Worm (Caenorhabditis elegans) whole organism, dauer: ENCODE measurements around the gene asah-2.

Experiments
- unc-62 ChIP-seq: sonication (generic microtip); optimal IDR thresholded peaks from 2 replicates; lab custom pipeline; 2017; ENCODE audit warnings: missing biosample characterization, missing genetic modification reagents, missing genetic modification characterization

Gene asah-2

DNA sequence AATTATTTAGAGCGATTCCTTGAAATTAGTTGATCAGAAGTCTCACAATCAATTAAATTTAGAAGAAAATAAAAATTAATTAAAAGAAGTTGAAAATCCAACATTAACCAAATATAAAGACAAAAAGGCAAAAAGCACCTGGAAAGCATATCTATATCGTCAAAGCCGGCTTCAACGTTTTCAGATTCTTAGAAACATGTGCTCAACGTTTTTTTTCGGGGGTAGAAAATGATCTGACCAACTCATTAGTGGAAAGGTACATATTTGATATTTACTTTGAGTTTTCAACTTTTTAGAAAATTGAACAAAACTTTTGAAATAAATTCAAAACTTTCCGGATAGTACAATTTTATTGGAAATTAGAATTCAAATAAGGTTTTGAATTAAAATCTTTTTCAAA is 6.6 kb upstream of the asah-2 start:
- TF ChIP-seq unc-62 (GFP tag; lab: Kevin White, UChicago): no peak

DNA sequence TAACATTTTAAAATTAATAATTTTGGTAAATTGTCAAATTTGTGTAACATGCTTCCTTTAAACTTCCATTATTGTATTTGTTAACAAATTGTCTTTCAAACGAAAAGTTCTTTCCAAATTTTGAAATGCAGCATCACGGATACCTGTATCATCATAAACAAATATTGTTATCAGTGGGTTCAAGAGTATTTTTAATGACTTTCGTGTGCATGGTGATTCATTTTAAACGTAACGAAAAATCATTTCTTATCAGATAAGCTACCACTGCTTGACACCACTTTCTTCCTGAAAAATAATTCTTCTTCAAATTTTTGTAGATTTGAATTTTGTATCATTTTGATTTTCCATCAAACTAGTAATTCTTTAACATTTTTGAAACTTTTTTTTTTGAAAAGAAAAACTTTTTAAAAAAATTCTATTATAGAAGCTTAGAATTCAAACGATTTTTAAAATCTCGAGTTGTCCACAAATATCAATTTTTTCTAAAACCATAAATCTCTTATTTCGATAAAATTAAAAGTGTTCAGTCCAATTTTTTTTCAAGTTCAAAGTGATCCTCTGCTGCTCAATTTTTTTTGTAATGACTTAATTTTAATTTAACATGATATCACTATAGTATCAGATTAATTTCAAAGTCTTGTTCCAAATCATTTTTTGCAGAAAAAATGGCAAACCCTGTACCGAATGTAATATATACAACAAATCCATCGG is 5.0 kb upstream of the asah-2 start, which contains the start of gene F27E5.9:
Gene F27E5.9 (plus strand): TSS at position 661 of the 711 bp plus-strand sequence.
- TF ChIP-seq unc-62 (GFP tag; lab: Kevin White, UChicago): no peak

DNA sequence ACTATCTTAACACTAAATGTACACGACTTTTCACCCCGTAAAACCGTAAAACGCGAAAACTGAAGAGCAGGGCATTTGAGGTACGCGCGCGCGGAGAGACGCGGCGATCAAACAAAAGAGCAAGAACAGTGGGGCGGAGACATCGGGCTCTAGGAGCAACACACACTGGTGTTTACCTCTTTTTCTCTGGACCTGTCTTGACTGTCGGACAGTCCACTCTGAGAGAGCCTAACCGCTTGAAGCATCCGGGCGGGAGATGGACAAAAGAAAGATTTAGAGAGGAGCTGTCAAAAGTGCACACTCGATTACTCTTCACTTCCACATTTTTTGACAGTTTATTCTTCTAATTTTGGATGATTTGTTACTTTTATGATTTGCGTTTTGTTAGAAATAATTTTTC is 2.6 kb upstream of the asah-2 start:
- no peak for TF ChIP-seq unc-62 (GFP tag; lab: Kevin White, UChicago)

DNA sequence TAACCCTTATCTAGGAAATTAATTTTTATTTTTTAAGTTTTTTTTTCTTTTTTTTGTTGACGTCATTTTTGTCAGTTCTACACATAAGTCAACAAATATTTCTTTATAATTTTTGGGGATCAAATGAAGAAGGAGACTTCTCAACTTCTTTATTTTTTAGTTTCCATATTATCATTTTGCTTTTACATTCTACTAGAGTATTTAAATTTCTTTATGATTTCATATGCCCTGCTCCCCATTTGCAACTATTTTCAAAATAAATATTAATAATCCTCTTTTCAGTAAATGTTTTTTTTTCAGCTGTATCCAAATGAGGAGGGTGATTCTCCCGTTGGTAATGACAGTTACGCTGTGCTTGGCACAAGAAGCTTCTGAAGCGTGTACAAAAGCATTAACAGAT is 2.0 kb upstream of the asah-2 start, which contains the start of gene phg-1:
Gene phg-1 (plus strand): TSS at position 301 of the 400 bp plus-strand sequence.
- no peak for TF ChIP-seq unc-62 (GFP tag; lab: Kevin White, UChicago)

DNA sequence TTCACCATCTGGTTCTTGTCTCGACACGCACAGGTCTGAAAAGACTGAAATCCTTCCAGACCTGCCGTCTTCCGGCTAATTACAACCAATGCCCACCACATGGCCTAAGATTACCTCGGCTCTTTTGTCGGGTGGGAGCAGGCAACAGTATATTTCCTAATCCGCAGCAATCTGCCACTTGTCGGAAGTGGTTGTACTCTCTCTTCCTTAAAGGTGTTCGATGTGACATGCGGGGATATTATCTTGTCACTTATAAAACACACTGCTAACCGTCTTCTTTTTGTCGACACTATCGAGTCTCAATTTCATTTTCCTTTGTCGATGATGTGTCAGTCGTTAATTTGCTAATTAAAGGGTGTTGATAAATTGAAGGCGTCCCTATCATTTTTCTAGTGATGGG is 4.7 kb downstream of the asah-2 start, which contains the start of gene F27E5.3:
Gene F27E5.3 (minus strand): TSS at position 101 of the 400 bp plus-strand sequence.
- TF ChIP-seq unc-62 (GFP tag; lab: Kevin White, UChicago): no peak

DNA sequence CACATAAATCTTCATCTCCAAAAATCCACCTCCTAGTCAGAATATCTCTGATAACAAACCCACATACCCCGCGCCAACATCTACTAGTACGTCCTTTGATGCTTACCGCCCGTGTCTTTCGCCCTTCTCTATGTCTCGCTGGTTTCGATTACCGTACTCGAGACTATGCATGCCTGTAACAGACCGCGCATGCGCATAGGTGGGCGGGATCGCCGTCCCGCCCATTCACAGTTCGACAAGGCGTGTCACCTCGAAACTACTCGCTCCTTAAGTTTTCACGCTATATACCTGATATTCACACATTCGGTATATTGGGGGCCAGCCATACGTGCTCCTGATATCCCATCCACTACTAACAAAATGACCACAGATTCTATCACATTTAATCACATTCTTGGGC is 7.1 kb downstream of the asah-2 start, which contains the start of gene pax-3:
Gene pax-3 (plus strand): TSS at position 83 of the 400 bp plus-strand sequence.
- TF ChIP-seq unc-62 (GFP tag; lab: Kevin White, UChicago): no peak

DNA sequence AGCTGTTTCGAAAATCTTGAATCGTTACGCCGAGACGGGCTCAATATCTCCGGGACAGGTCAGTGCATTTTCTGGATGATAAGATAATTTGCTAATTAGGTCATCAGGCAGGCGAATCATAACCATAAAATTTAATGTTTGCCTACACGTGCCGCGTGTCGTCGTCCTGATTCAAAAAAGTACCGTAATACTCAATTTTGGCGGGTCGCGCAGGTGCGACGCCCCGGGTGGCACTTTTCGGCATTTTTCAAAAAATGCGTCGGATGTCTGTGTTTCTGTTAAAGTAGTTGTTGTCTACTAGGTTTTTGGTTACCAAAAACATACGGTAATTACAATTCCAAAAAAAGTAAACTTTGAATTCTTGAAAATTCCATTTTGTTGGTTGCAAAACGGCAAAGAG is 8.1 kb downstream of the asah-2 start:
- TF ChIP-seq unc-62 (GFP tag; lab: Kevin White, UChicago): no peak

DNA sequence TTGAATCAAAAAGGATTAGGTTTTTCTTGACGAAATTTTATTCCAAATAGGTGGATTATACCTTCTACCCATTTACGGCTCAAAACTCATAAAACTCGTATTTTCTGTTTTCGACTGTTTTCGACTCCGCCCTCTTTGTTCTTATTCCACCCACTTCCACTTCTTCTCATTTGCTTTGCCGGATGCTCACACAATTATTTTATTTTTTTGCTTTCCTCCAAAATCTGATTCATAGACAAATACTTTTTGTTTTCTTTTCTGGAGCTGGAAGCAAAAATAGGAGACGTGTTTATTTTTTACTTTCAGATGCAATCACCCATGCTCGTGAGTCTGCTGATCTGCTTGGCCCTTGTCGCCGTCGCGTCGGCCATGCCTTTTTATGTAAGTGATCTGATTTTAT is 15.7 kb downstream of the asah-2 start, which contains the start of gene nlp-63:
Gene nlp-63 (plus strand): TSS at position 301 of the 400 bp plus-strand sequence.
- no peak for TF ChIP-seq unc-62 (GFP tag; lab: Kevin White, UChicago)

DNA sequence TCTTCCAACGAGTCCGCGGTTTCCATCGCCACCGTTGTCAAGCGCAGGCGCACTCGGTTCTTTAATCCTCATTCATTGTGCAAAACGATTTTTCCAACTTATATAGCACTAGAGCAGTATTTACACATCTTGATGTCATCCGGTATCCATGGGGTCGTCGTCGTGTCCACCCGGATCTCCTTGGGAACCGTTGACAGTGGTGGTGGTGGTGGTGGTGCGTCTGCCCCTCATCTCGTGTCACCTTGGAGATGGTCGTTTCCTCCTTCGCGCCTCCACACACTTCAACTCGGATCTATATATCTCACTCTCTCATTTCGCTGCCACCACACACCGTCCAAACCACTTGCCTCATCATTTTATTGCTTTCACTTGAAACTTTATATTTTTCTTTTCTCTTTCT is 23.4 kb downstream of the asah-2 start:
- no peak for TF ChIP-seq unc-62 (GFP tag; lab: Kevin White, UChicago)

DNA sequence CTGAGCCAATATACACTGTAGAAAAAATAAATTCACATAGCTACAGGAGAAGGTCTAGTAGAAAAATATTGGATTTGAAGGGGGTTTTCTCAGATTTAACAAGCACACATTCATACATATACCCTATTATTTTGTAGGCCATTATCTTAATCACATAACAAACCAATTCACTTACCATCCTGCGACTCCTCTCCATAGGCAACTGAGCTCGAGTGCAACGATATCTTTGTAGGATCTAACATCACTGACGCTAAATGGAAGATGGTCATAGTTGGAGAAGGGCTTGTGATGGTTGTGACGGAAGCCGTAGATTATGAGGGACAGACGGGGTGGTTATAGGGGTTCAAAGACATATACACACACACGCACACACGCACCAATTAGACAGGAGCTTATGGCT is 24.7 kb downstream of the asah-2 start:
- TF ChIP-seq unc-62 (GFP tag; lab: Kevin White, UChicago): no peak

DNA sequence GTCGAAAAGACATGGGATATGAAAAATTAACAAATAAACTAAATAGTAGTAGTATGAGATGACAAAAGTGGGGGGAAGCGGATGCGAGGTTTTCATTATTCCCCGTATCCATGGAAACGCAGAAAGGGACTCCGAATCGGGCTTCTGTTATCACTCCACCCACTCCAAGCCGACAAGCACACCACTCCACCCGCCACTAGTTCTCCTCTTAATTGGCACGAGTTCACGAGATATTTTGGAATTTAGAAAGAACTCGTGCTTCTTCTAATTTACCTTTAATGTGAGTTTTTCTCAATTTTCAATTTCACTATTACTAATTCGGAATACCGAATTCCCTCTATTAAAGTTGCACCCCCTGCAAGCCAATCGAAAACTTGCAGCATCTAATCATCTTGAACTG is 27.0 kb downstream of the asah-2 start:
- TF ChIP-seq unc-62 (GFP tag; lab: Kevin White, UChicago): no peak

DNA sequence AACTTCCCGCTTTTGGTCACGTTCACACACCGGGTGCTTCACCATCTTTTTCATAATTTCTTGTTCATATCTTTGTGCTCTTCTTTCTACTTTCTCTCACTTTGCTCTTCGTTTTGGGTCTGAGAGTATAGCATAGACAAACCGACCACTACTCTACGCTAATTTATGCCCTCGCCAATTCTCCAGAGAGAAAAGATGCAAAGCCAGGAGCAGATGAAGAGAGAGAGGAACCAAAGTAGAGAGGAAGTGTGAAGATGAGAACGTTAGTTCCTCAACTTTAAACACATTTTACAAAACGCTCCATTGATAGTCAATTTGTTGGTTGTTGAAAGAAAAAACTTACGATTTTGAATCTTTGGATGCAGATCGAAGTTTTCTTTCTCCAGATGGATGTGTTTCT is 28.3 kb downstream of the asah-2 start:
- no peak for TF ChIP-seq unc-62 (GFP tag; lab: Kevin White, UChicago)

DNA sequence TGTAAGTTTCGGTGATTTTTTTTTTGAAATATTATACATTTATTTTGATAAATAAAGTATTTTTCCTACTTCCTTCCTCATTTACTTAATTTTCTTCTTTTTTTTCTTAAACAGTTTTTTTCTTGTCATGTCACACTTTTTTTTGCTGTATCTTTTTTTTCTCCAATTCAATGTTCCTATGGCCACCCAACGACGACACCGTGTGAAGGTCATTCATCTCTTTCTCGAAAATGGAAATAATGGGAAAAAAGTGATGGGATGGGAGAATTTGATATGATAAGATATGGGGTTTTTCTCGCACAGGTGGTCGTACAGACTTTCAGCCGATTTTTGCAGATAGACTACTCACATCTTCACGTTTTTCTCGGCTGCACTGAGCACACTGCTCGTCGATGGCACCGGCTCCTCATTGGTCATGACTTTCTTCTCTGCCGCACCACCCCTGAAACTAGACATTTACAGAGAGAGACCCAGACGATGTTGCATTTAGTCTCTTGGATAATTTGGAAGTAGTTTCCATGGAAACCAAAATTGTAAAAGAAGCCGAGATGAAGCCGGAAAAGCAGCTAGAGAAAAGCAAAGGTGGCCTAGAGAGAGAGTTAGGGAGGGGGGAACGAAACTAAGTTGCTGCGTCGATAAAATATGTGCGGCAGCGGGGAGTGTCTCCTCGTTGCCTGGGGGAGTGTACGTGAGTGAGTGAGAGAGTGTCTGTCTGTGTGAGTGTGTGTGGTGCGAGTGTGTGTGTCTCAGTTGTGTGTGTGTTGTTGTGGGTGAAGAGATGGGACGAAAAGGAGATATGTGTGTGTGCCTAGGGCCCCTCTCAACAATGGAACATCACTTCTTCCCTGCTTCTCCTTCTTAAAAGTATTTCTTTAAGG is 29.8 kb downstream of the asah-2 start, which contains the start of gene daf-19:
Gene daf-19 (minus strand): TSS at position 442 of the 878 bp plus-strand sequence.
- TF ChIP-seq unc-62 (GFP tag; lab: Kevin White, UChicago): no peak

DNA sequence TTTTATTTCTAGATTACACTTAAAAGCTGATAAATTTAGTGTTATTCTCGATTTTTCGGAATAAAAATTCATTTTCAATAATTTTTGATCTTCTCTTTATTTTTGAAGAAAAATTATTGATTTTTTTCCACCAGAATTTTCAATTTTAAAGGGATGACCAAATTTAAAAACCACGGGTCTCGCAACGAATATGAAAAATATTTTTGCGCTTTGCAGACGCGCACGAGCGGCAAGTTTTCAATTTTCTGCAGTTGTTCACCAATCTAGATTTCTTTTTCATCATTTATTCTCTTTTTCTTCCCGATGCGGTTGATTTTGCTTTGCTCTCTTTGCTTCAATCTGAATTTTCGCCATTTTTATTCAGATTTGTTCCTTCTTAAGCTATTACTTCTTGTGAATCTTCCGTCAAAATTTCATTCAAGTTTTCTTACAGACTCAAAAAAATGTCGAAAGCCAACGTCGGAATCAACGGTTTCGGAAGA is 31.5 kb downstream of the asah-2 start, which contains the start of gene gpd-4:
Gene gpd-4 (plus strand): TSS at position 432 of the 482 bp plus-strand sequence.
- TF ChIP-seq unc-62 (GFP tag; lab: Kevin White, UChicago): no peak

DNA sequence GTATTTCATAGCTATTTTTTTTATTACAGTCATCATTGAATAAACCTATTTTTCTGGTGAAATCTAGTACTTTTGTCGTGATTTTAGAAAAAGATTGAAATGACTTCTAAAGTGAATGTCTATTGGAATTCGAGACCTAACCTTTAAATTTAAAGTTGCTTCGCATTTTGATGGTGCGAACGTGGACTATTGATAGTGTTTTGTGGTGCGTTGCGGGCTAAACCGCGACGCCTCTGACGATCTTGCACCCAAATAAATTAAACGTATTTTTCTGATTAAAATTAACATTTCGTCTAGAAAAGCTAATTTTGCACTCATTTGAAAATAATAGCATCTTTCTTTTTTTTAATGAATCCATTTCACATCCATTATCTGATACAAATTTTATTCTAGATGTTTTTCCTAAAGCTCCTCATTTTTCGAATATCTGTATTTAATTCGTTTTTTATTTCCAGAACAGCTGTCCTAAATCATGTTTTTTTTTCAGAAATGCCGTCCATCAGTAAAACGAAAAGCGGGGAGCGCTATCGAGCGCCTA is 33.1 kb downstream of the asah-2 start, which contains the start of gene wbp-11:
Gene wbp-11 (plus strand): TSS at position 488 of the 538 bp plus-strand sequence.
- TF ChIP-seq unc-62 (GFP tag; lab: Kevin White, UChicago): no peak
